Fruit fly (Drosophila melanogaster) whole organism, prepupa: ENCODE results near the gene Ca-beta.
A peak's percentile ranks its signal among the peaks of the same experiment; 100 is the strongest.

Experiments used
- CG11294 ChIP-seq: fragments of 200-800 bp; sonication (Bioruptor generic); IDR thresholded peaks from 2 replicates; pipeline ENCODE4 v1.3.6; 2022; ENCODE audit warnings: missing biosample characterization, missing genetic modification characterization
- CG11762 ChIP-seq: fragments of 200-800 bp; sonication (Bioruptor generic); optimal IDR thresholded peaks from 3 replicates; lab custom pipeline; 2016; ENCODE audit warnings: missing biosample characterization, missing genetic modification characterization; ENCODE audit not compliant: insufficient read depth
- CG15336 ChIP-seq: fragments of 200-800 bp; sonication (Bioruptor generic); IDR thresholded peaks from 2 replicates; pipeline ENCODE4 v1.3.6; 2022; ENCODE audit warnings: missing biosample characterization, missing genetic modification characterization
- CG1621 ChIP-seq: fragments of 200-800 bp; sonication (Bioruptor generic); optimal IDR thresholded peaks from 3 replicates; lab custom pipeline; 2018; ENCODE audit warnings: missing biosample characterization, mild to moderate bottlenecking, missing genetic modification characterization
- CG16779 ChIP-seq: fragments of 200-800 bp; sonication (Bioruptor generic); optimal IDR thresholded peaks from 3 replicates; lab custom pipeline; 2017; ENCODE audit warnings: missing biosample characterization, mild to moderate bottlenecking, missing genetic modification characterization
- CG3032 ChIP-seq: fragments of 200-800 bp; optimal IDR thresholded peaks from 2 replicates; lab custom pipeline; 2019; ENCODE audit warnings: missing biosample characterization, mild to moderate bottlenecking, missing genetic modification characterization, moderate library complexity
- CG31627 ChIP-seq: fragments of 200-800 bp; sonication (Bioruptor generic); optimal IDR thresholded peaks from 3 replicates; lab custom pipeline; 2016; ENCODE audit warnings: missing biosample characterization, missing genetic modification characterization
- CG34406 ChIP-seq: fragments of 200-800 bp; sonication (Bioruptor generic); optimal IDR thresholded peaks from 3 replicates; lab custom pipeline; 2016; ENCODE audit warnings: missing biosample characterization, missing genetic modification characterization
- CG3919 ChIP-seq: fragments of 200-800 bp; sonication (Bioruptor generic); optimal IDR thresholded peaks from 3 replicates; lab custom pipeline; 2016; ENCODE audit warnings: missing biosample characterization, missing genetic modification characterization
- CG4318 ChIP-seq: fragments of 200-800 bp; sonication (Bioruptor generic); optimal IDR thresholded peaks from 3 replicates; lab custom pipeline; 2017; ENCODE audit warnings: missing biosample characterization, mild to moderate bottlenecking, missing genetic modification characterization
- CG6163 ChIP-seq: fragments of 200-800 bp; sonication (Bioruptor generic); IDR thresholded peaks from 3 replicates; pipeline ENCODE4 v1.3.6; 2022; ENCODE audit warnings: missing biosample characterization, missing genetic modification characterization
- CG6276 ChIP-seq: fragments of 200-800 bp; sonication (Bioruptor generic); optimal IDR thresholded peaks from 2 replicates; lab custom pipeline; 2017; ENCODE audit warnings: missing biosample characterization, mild to moderate bottlenecking, missing genetic modification characterization
- CG6808 ChIP-seq: fragments of 200-800 bp; sonication (Bioruptor generic); optimal IDR thresholded peaks from 3 replicates; lab custom pipeline; 2017; ENCODE audit warnings: missing biosample characterization, missing genetic modification characterization, mild to moderate bottlenecking, moderate library complexity, missing genetic modification reagents
- CG6854 ChIP-seq: fragments of 200-800 bp; sonication (Bioruptor generic); optimal IDR thresholded peaks from 2 replicates; lab custom pipeline; 2017; ENCODE audit warnings: missing biosample characterization, mild to moderate bottlenecking, missing genetic modification characterization
- CG7368 ChIP-seq: fragments of 200-800 bp; sonication (Bioruptor generic); optimal IDR thresholded peaks from 3 replicates; lab custom pipeline; 2016; ENCODE audit warnings: missing biosample characterization, missing genetic modification characterization
- CG8119 ChIP-seq: fragments of 200-800 bp; sonication (Bioruptor generic); IDR thresholded peaks from 3 replicates; pipeline ENCODE4 v1.3.6; 2022; ENCODE audit warnings: missing biosample characterization, missing genetic modification characterization
- CG8632 ChIP-seq: fragments of 200-800 bp; sonication (Bioruptor generic); optimal IDR thresholded peaks from 3 replicates; lab custom pipeline; 2016; ENCODE audit warnings: missing biosample characterization, missing genetic modification characterization
- CG9139 ChIP-seq: fragments of 200-800 bp; sonication (Bioruptor generic); optimal IDR thresholded peaks from 3 replicates; lab custom pipeline; 2017; ENCODE audit warnings: missing biosample characterization, mild to moderate bottlenecking, missing genetic modification characterization
- Eip75B ChIP-seq: fragments of 200-800 bp; sonication (Bioruptor generic); optimal IDR thresholded peaks from 3 replicates; lab custom pipeline; 2016; ENCODE audit warnings: missing biosample characterization, missing genetic modification characterization
- Eip78C ChIP-seq: fragments of 200-800 bp; sonication (Bioruptor generic); peaks from one replicate; lab custom pipeline; 2016; ENCODE audit warnings: missing biosample characterization, missing genetic modification characterization
- Eip93F ChIP-seq: fragments of 200-800 bp; sonication (Bioruptor generic); optimal IDR thresholded peaks from 2 replicates; lab custom pipeline; 2016; ENCODE audit warnings: missing biosample characterization, mild to moderate bottlenecking, missing genetic modification characterization
- Ets21C ChIP-seq: fragments of 200-800 bp; sonication (Bioruptor generic); optimal IDR thresholded peaks from 3 replicates; lab custom pipeline; 2016; ENCODE audit warnings: missing biosample characterization, missing genetic modification characterization
- Hr4 ChIP-seq: fragments of 200-800 bp; sonication (Bioruptor generic); optimal IDR thresholded peaks from 3 replicates; lab custom pipeline; 2016; ENCODE audit warnings: missing biosample characterization, missing genetic modification characterization
- Lpt ChIP-seq: fragments of 200-800 bp; sonication (Bioruptor generic); optimal IDR thresholded peaks from 3 replicates; lab custom pipeline; 2016; ENCODE audit warnings: missing biosample characterization, missing genetic modification characterization
- Met ChIP-seq: fragments of 200-800 bp; sonication (Bioruptor generic); optimal IDR thresholded peaks from 3 replicates; lab custom pipeline; 2016; ENCODE audit warnings: missing biosample characterization, missing genetic modification characterization
- OdsH ChIP-seq: fragments of 200-800 bp; sonication (Bioruptor generic); optimal IDR thresholded peaks from 3 replicates; lab custom pipeline; 2016; ENCODE audit warnings: missing biosample characterization, missing genetic modification characterization
- Smox ChIP-seq: fragments of 200-800 bp; sonication (Bioruptor generic); optimal IDR thresholded peaks from 3 replicates; lab custom pipeline; 2016; ENCODE audit warnings: missing biosample characterization, missing genetic modification characterization
- Sox14 ChIP-seq: fragments of 200-800 bp; sonication (Bioruptor generic); optimal IDR thresholded peaks from 3 replicates; lab custom pipeline; 2016; ENCODE audit warnings: missing biosample characterization, missing genetic modification characterization
- achi ChIP-seq: fragments of 200-800 bp; sonication (Bioruptor generic); optimal IDR thresholded peaks from 3 replicates; lab custom pipeline; 2016; ENCODE audit warnings: missing biosample characterization, missing genetic modification characterization
- cyc ChIP-seq: fragments of 200-800 bp; sonication (Bioruptor generic); optimal IDR thresholded peaks from 3 replicates; lab custom pipeline; 2016; ENCODE audit warnings: missing biosample characterization, missing genetic modification characterization
- dsx ChIP-seq: fragments of 200-800 bp; optimal IDR thresholded peaks from 3 replicates; lab custom pipeline; 2019; ENCODE audit warnings: missing biosample characterization, mild to moderate bottlenecking, missing genetic modification characterization, moderate library complexity; ENCODE audit not compliant: poor library complexity, severe bottlenecking
- eg ChIP-seq: fragments of 200-800 bp; sonication (Bioruptor generic); IDR thresholded peaks from 3 replicates; pipeline ENCODE4 v1.3.6; 2022; ENCODE audit warnings: missing biosample characterization, missing genetic modification characterization
- esn ChIP-seq: fragments of 200-800 bp; sonication (Bioruptor generic); optimal IDR thresholded peaks from 2 replicates; lab custom pipeline; 2016; ENCODE audit warnings: missing biosample characterization, mild to moderate bottlenecking, missing genetic modification characterization, moderate library complexity
- fkh ChIP-seq: fragments of 200-800 bp; sonication (Bioruptor generic); optimal IDR thresholded peaks from 3 replicates; lab custom pipeline; 2017; ENCODE audit warnings: missing biosample characterization, mild to moderate bottlenecking, missing genetic modification characterization, moderate library complexity
- lz ChIP-seq: fragments of 200-800 bp; sonication (Bioruptor generic); optimal IDR thresholded peaks from 3 replicates; lab custom pipeline; 2016; ENCODE audit warnings: missing biosample characterization, missing genetic modification characterization
- net ChIP-seq: fragments of 200-800 bp; sonication (Bioruptor generic); optimal IDR thresholded peaks from 3 replicates; lab custom pipeline; 2016; ENCODE audit warnings: missing biosample characterization, missing genetic modification characterization
- pdm3 ChIP-seq: fragments of 200-800 bp; sonication (Bioruptor generic); optimal IDR thresholded peaks from 3 replicates; lab custom pipeline; 2016; ENCODE audit warnings: missing biosample characterization, missing genetic modification characterization
- salr ChIP-seq, 2 experiments: fragments of 200-800 bp; sonication (Bioruptor generic); optimal IDR thresholded peaks; 3 replicates each; lab custom pipeline; 2016 to 2018; ENCODE audit warnings: missing biosample characterization in 2 of 2, missing genetic modification characterization in 2 of 2, mild to moderate bottlenecking in 1 of 2
- ss ChIP-seq, 2 experiments: fragments of 200-800 bp; sonication (Bioruptor generic); optimal IDR thresholded peaks; 2 replicates in 1 of 2; 3 replicates in 1 of 2; lab custom pipeline; 2017 to 2018; ENCODE audit warnings: mild to moderate bottlenecking in 2 of 2, missing biosample characterization in 2 of 2, missing genetic modification characterization in 2 of 2, moderate library complexity in 1 of 2
- svp ChIP-seq: fragments of 200-800 bp; sonication (Bioruptor generic); peaks from one replicate; lab custom pipeline; 2016; ENCODE audit warnings: missing biosample characterization, missing genetic modification characterization
- topi ChIP-seq: fragments of 200-800 bp; sonication (Bioruptor generic); optimal IDR thresholded peaks from 3 replicates; lab custom pipeline; 2016; ENCODE audit warnings: missing biosample characterization, missing genetic modification characterization
- vri ChIP-seq: fragments of 200-800 bp; sonication (Bioruptor generic); optimal IDR thresholded peaks from 3 replicates; lab custom pipeline; 2016; ENCODE audit warnings: missing biosample characterization, mild to moderate bottlenecking, missing genetic modification characterization

Gene Ca-beta

DNA sequence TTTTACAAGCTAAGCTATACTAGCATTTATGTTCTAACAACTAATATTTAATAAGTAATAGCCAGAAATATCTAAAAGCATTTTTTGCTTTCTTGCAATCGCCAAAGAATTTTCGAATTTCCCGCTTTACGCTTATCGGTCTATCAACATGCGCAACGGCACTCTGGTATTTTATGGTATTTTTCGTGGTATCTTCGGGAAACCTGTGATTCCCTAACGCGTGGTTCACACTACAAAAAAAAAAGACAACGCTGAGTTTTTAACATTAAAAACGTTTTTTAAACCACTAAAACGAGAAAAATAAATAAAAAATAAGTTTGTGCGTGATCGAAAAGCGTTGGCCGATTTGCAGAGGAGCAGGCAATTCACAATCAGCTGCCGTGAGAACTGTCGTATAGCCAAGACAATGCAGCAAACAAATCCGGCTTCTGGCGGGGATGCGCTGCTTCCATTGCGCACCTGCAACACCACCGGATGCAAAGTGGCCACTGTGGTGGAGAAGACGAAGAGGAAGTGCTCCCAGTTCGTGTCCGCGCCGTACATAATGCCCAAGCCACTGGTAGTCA is 24.4 kb downstream of the Ca-beta start, which contains the start of gene Boh2 (continued):
- TF ChIP-seq pdm3 (GFP tag; lab: Kevin White, UChicago), result no peak
- no peak for TF ChIP-seq CG16779 (tag; lab: Kevin White, UChicago)
- TF ChIP-seq Eip78C, result peak; percentile 74
- no peak for TF ChIP-seq CG1621 (tag; lab: Kevin White, UChicago)
- TF ChIP-seq ss (GFP tag; optimal IDR thresholded peaks at IDR 0.05; lab: Kevin White, UChicago), result no peak
- no peak for TF ChIP-seq CG15336
- no peak for TF ChIP-seq Met (GFP tag; lab: Kevin White, UChicago)
- no peak for TF ChIP-seq eg (GFP tag; lab: Robert Waterston, UW)
- peak; percentile 44; the same call in 2 of the 3 replicates for TF ChIP-seq CG6163 (GFP tag; lab: Robert Waterston, UW)
- TF ChIP-seq Eip93F, result no peak
- TF ChIP-seq, all 60 proteins: peak for 5

dm6 chr2L:11178334-11178733 is 25.0 kb downstream of the Ca-beta start:
- TF ChIP-seq pdm3 (GFP tag; lab: Kevin White, UChicago), result no peak
- no peak for TF ChIP-seq CG9139 (GFP tag; lab: Kevin White, UChicago)
- no peak for TF ChIP-seq CG8119 (GFP tag; lab: Robert Waterston, UW)
- TF ChIP-seq CG34406 (GFP tag; lab: Kevin White, UChicago), result no peak
- TF ChIP-seq fkh (GFP tag; lab: Kevin White, UChicago), result no peak
- no peak for TF ChIP-seq CG6854 (GFP tag; lab: Kevin White, UChicago)
- TF ChIP-seq ss (GFP tag; optimal IDR thresholded peaks at IDR 0.05; lab: Kevin White, UChicago), result no peak
- TF ChIP-seq salr (GFP tag; optimal IDR thresholded peaks at IDR 0.05; lab: Kevin White, UChicago), result no peak
- TF ChIP-seq CG11762 (GFP tag; lab: Kevin White, UChicago), result no peak
- no peak for TF ChIP-seq net (GFP tag; lab: Kevin White, UChicago)
- no peak for TF ChIP-seq CG3032 (tag; lab: Kevin White, UChicago)
- no peak for TF ChIP-seq cyc (GFP tag; lab: Kevin White, UChicago)
- no peak for TF ChIP-seq CG15336
- TF ChIP-seq CG8632, result no peak
- no peak for TF ChIP-seq dsx (GFP tag; lab: Kevin White, UChicago)
- TF ChIP-seq Eip93F, result no peak
- TF ChIP-seq esn (GFP tag; lab: Kevin White, UChicago), result no peak
- no peak for TF ChIP-seq Lpt (GFP tag; lab: Kevin White, UChicago)
- TF ChIP-seq, all 60 proteins: peak for 0

- TF ChIP-seq CG3919 (no peak), achi (GFP tag; lab: Kevin White, UChicago) (peak; percentile 13), Ets21C (GFP tag; lab: Kevin White, UChicago) (no peak), pdm3 (GFP tag; lab: Kevin White, UChicago) (peak; percentile 15), Smox (GFP tag; lab: Kevin White, UChicago) (peak; percentile 4), CG3032 (tag; lab: Kevin White, UChicago) (peak; percentile 24), CG6276 (GFP tag; lab: Kevin White, UChicago) (no peak), CG11762 (GFP tag; lab: Kevin White, UChicago) (no peak), CG15336 (no peak), lz (no peak), Met (GFP tag; lab: Kevin White, UChicago) (peak; percentile 24), fkh (GFP tag; lab: Kevin White, UChicago) (no peak), ss (GFP tag; optimal IDR thresholded peaks at IDR 0.05; lab: Kevin White, UChicago) (peak; percentile 30 to 45), CG6808 (GFP tag; lab: Kevin White, UChicago) (no peak), CG31627 (GFP tag; lab: Kevin White, UChicago) (no peak), CG8119 (GFP tag; lab: Robert Waterston, UW) (no peak), CG4318 (no peak), dsx (GFP tag; lab: Kevin White, UChicago) (peak; percentile 33), topi (GFP tag; lab: Kevin White, UChicago) (no peak), CG7368 (GFP tag; lab: Kevin White, UChicago) (no peak), CG34406 (GFP tag; lab: Kevin White, UChicago) (peak; percentile 18), CG16779 (tag; lab: Kevin White, UChicago) (no peak), OdsH (GFP tag; lab: Kevin White, UChicago) (peak; percentile 15), Eip75B (GFP tag; lab: Kevin White, UChicago) (no peak), cyc (GFP tag; lab: Kevin White, UChicago) (no peak), svp (GFP tag; lab: Kevin White, UChicago) (peak; percentile 58), Lpt (GFP tag; lab: Kevin White, UChicago) (no peak), Sox14 (GFP tag; lab: Kevin White, UChicago) (peak; percentile 11), eg (GFP tag; lab: Robert Waterston, UW) (peak; percentile 53; the same call in 1 of the 3 replicates), CG6854 (GFP tag; lab: Kevin White, UChicago) (no peak), CG11294 (GFP tag; lab: Robert Waterston, UW) (no peak), Hr4 (GFP tag; lab: Kevin White, UChicago) (peak; percentile 57), vri (no peak)
Observed at dm6 chr2L:11175393-11176258, 27.7 kb downstream of the Ca-beta start.
